Worm (Caenorhabditis elegans): Measurements from ENCODE around the gene C05C10.5.

DNA sequence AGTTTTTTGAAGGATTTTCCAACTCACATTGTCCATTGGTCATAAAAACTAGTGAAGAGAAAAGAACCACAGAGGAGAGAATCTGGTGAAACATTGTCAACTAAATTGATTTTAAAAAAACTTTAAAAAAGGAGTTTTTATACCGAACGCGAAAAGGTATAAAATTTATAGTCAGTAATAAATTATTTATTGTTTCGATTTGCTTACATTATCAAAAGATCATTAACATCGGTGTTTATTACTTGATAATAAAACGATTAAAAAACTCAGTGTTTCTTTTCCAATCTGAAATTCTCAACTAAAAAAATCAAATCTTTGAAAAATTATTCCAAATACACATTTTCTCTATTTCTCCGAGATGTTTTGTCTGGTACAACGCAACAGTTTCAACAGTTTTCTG is 22.7 kb upstream of the C05C10.5 start, which contains the start of gene F26C11.4:
- TF ChIP-seq mdl-1 (tag; optimal IDR thresholded peaks at IDR 0.05) (no peak), hlh-17 (GFP tag; optimal IDR thresholded peaks at IDR 0.05; ENCODE audit: borderline replicate concordance) (no peak), ceh-90 (tag; optimal IDR thresholded peaks at IDR 0.05) (no peak), pax-3 (tag; optimal IDR thresholded peaks at IDR 0.05) (no peak)
